Fruit fly (Drosophila melanogaster) whole organism, wandering third instar larva: Measurements from ENCODE around the gene dre4.

Experiments
- OdsH ChIP-seq: fragments of 200-800 bp; sonication (Bioruptor generic); optimal IDR thresholded peaks from 2 replicates; lab custom pipeline; 2016; ENCODE audit warnings: missing biosample characterization, mild to moderate bottlenecking, missing genetic modification characterization
- Rel ChIP-seq, 2 experiments: fragments of 200-800 bp; sonication (Bioruptor generic) in 1 of 2; optimal IDR thresholded peaks; 2 replicates in 1 of 2; 3 replicates in 1 of 2; lab custom pipeline; 2016 to 2019; ENCODE audit warnings: mild to moderate bottlenecking in 2 of 2, missing biosample characterization in 2 of 2, missing genetic modification characterization in 2 of 2, moderate library complexity in 1 of 2
- dl ChIP-seq, 2 experiments: fragments of 175-275, 200-275 bp in 1 of 2; fragments of 200-275 bp in 1 of 2; sonication (Bioruptor generic); optimal IDR thresholded peaks; lab custom pipeline; 2018; ENCODE audit warnings: mild to moderate bottlenecking in 2 of 2, missing biosample characterization in 2 of 2, missing genetic modification characterization in 2 of 2, moderate library complexity in 2 of 2; ENCODE audit not compliant: partially characterized antibody in 2 of 2, insufficient read depth in 1 of 2
- usp ChIP-seq: fragments of >200 bp; optimal IDR thresholded peaks from 2 replicates; lab custom pipeline; 2017; ENCODE audit warnings: missing biosample characterization, missing genetic modification characterization

DNA sequence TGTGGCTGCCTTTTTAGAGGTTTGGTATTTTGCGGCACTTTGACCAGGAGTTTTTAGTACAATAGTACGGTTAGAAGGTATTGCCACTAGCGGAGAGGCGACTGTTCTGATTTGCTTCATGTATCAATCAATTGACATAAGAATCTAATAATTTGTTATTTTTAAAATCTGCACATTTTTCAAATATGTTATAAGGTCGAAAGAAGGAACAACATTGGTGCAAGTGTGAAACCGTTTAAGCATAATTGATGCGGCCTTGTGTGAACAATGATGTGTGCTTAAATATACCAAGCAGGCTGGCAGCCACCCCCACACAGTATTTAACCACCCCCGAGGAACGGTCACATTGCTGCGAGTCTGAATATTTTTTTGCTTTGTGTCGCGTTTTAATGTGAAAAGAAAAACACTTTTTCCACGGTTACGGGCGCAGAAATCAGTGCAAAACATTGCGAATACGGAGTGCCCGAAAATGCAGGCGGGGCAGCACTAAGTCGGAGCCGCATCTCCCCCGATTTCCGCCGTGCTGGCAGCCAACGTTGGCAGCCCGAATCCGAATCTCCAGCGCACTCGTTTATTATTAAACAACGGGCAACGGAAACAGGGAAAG lies 10.9 kb downstream of the dre4 start, which contains the start of the genes HBS1 and CG12025:
- no peak for TF ChIP-seq Rel (GFP tag; optimal IDR thresholded peaks at IDR 0.05; lab: Kevin White, UChicago)
- TF ChIP-seq Rel (tag; optimal IDR thresholded peaks at IDR 0.05; lab: Kevin White, UChicago): no peak
- no peak for TF ChIP-seq usp
- no peak for TF ChIP-seq OdsH (GFP tag; lab: Kevin White, UChicago)
- no peak for TF ChIP-seq dl (GFP tag; optimal IDR thresholded peaks at IDR 0.05; lab: Kevin White, UChicago; ENCODE audit: insufficient read depth in 1 of 2, partially characterized antibody in 2 of 2)
